Worm (Caenorhabditis elegans) whole organism, L2 larva: Measurements from ENCODE around the gene ZC262.7.
A peak's percentile ranks its signal among the peaks of the same experiment; 100 is the strongest.

Source experiments
- C34F6.9 ChIP-seq: fragments of 150-350 bp; optimal IDR thresholded peaks from 2 replicates; lab custom pipeline; 2014; ENCODE audit warnings: missing biosample characterization, missing genetic modification characterization
- F13H6.1 ChIP-seq: sonication (generic microtip); optimal IDR thresholded peaks from 2 replicates; lab custom pipeline; 2016; ENCODE audit warnings: missing genetic modification characterization, missing compliant biosample characterization
- R02D3.7 ChIP-seq: fragments of 150-350 bp; optimal IDR thresholded peaks from 2 replicates; lab custom pipeline; 2014; ENCODE audit warnings: missing biosample characterization, missing genetic modification characterization
- Y55F3AM.14 ChIP-seq: fragments of 200-800 bp; sonication (Bioruptor generic); optimal IDR thresholded peaks from 2 replicates; lab custom pipeline; 2018; ENCODE audit warnings: mild to moderate bottlenecking, missing genetic modification characterization, missing compliant biosample characterization
- ZK546.5 ChIP-seq: sonication (generic microtip); optimal IDR thresholded peaks from 2 replicates; lab custom pipeline; 2017; ENCODE audit warnings: missing biosample characterization, missing genetic modification characterization
- alr-1 ChIP-seq: fragments of 150-350 bp; optimal IDR thresholded peaks from 2 replicates; lab custom pipeline; 2014; ENCODE audit warnings: missing biosample characterization, missing genetic modification characterization
- aly-2 ChIP-seq: fragments of 150-350 bp; optimal IDR thresholded peaks from 2 replicates; lab custom pipeline; 2014; ENCODE audit warnings: missing biosample characterization, missing genetic modification characterization
- ama-1 ChIP-seq: fragments of 150-350 bp; optimal IDR thresholded peaks from 2 replicates; lab custom pipeline; 2018; ENCODE audit warnings: inconsistent platforms
- blmp-1 ChIP-seq: sonication (generic microtip); optimal IDR thresholded peaks from 2 replicates; lab custom pipeline; 2017; ENCODE audit warnings: missing genetic modification characterization, mild to moderate bottlenecking, missing compliant biosample characterization, antibody characterized with exemption, moderate library complexity; ENCODE audit not compliant: insufficient read depth
- ceh-16 ChIP-seq: fragments of 150-350 bp; optimal IDR thresholded peaks from 2 replicates; lab custom pipeline; 2014; ENCODE audit warnings: missing biosample characterization, missing genetic modification characterization
- crh-2 ChIP-seq: sonication (generic microtip); optimal IDR thresholded peaks from 2 replicates; lab custom pipeline; 2017; ENCODE audit warnings: missing biosample characterization, missing genetic modification characterization
- egl-27 ChIP-seq: sonication (generic microtip); optimal IDR thresholded peaks from 3 replicates; lab custom pipeline; 2017; ENCODE audit warnings: missing biosample characterization, missing genetic modification reagents, missing genetic modification characterization
- elt-1 ChIP-seq: fragments of 150-350 bp; optimal IDR thresholded peaks from 2 replicates; lab custom pipeline; 2014; ENCODE audit warnings: missing biosample characterization, missing genetic modification characterization
- elt-3 ChIP-seq: sonication (generic microtip); optimal IDR thresholded peaks from 2 replicates; lab custom pipeline; 2017; ENCODE audit warnings: missing biosample characterization, missing genetic modification characterization
- fos-1 ChIP-seq: fragments of 150-350 bp; optimal IDR thresholded peaks from 2 replicates; lab custom pipeline; 2014; ENCODE audit warnings: missing biosample characterization, missing genetic modification characterization
- gmeb-1 ChIP-seq: fragments of 150-350 bp; optimal IDR thresholded peaks from 2 replicates; lab custom pipeline; 2014; ENCODE audit warnings: missing biosample characterization, missing genetic modification characterization
- lin-11 ChIP-seq: fragments of 150-350 bp; sonication (generic microtip); optimal IDR thresholded peaks from 2 replicates; lab custom pipeline; 2014; ENCODE audit warnings: missing biosample characterization, missing genetic modification characterization, inconsistent platforms, mixed read lengths
- lin-13 ChIP-seq: fragments of 150-350 bp; optimal IDR thresholded peaks from 2 replicates; lab custom pipeline; 2014; ENCODE audit warnings: missing biosample characterization, missing genetic modification reagents, missing genetic modification characterization
- lin-39 ChIP-seq: fragments of 150-350 bp; optimal IDR thresholded peaks from 2 replicates; lab custom pipeline; 2014; ENCODE audit warnings: missing biosample characterization, missing genetic modification reagents, missing genetic modification characterization
- lsy-2 ChIP-seq, 2 experiments: fragments of 150-350 bp in 1 of 2; sonication (generic microtip) in 1 of 2; optimal IDR thresholded peaks; 2 replicates each; lab custom pipeline; 2014 to 2017; ENCODE audit warnings: missing biosample characterization in 2 of 2, missing genetic modification characterization in 2 of 2
- mbf-1 ChIP-seq: sonication (generic microtip); optimal IDR thresholded peaks from 2 replicates; lab custom pipeline; 2017; ENCODE audit warnings: missing biosample characterization, missing genetic modification characterization
- mdl-1 ChIP-seq, 2 experiments: fragments of 150-350 bp in 1 of 2; sonication (generic microtip) in 1 of 2; optimal IDR thresholded peaks; 2 replicates each; lab custom pipeline; 2017; ENCODE audit warnings: missing biosample characterization in 2 of 2, missing genetic modification characterization in 2 of 2
- nhr-10 ChIP-seq: sonication (generic microtip); optimal IDR thresholded peaks from 2 replicates; lab custom pipeline; 2017; ENCODE audit warnings: missing biosample characterization, missing genetic modification characterization
- nhr-11 ChIP-seq: fragments of 150-350 bp; optimal IDR thresholded peaks from 2 replicates; lab custom pipeline; 2014; ENCODE audit warnings: missing biosample characterization, missing genetic modification characterization
- nhr-12 ChIP-seq: fragments of 150-350 bp; optimal IDR thresholded peaks from 2 replicates; lab custom pipeline; 2014; ENCODE audit warnings: missing biosample characterization, missing genetic modification characterization
- nhr-129 ChIP-seq: fragments of 150-350 bp; optimal IDR thresholded peaks from 2 replicates; lab custom pipeline; 2014; ENCODE audit warnings: missing biosample characterization, missing genetic modification characterization
- nhr-21 ChIP-seq: fragments of 150-350 bp; optimal IDR thresholded peaks from 2 replicates; lab custom pipeline; 2014; ENCODE audit warnings: missing biosample characterization, missing genetic modification characterization
- nhr-23 ChIP-seq: fragments of 150-350 bp; optimal IDR thresholded peaks from 2 replicates; lab custom pipeline; 2014; ENCODE audit warnings: missing biosample characterization, missing genetic modification reagents, missing genetic modification characterization
- nhr-237 ChIP-seq: fragments of 150-350 bp; optimal IDR thresholded peaks from 2 replicates; lab custom pipeline; 2014; ENCODE audit warnings: missing biosample characterization, missing genetic modification characterization
- nhr-25 ChIP-seq: fragments of 150-350 bp; sonication (generic microtip); optimal IDR thresholded peaks from 3 replicates; lab custom pipeline; 2014; ENCODE audit warnings: missing biosample characterization, missing genetic modification characterization
- nhr-6 ChIP-seq: fragments of 150-350 bp; optimal IDR thresholded peaks from 2 replicates; lab custom pipeline; 2014; ENCODE audit warnings: missing biosample characterization, missing genetic modification characterization
- sem-4 ChIP-seq: fragments of 150-350 bp; optimal IDR thresholded peaks from 2 replicates; lab custom pipeline; 2014; ENCODE audit warnings: missing biosample characterization, missing genetic modification reagents, missing genetic modification characterization
- skn-1 ChIP-seq: sonication (generic microtip); optimal IDR thresholded peaks from 2 replicates; lab custom pipeline; 2017; ENCODE audit warnings: missing biosample characterization, missing genetic modification characterization
- sma-3 ChIP-seq: sonication (generic microtip); optimal IDR thresholded peaks from 2 replicates; lab custom pipeline; 2016; ENCODE audit warnings: missing genetic modification reagents, missing genetic modification characterization, missing compliant biosample characterization
- sma-9 ChIP-seq, 2 experiments: fragments of 150-350 bp in 1 of 2; sonication (generic microtip) in 1 of 2; optimal IDR thresholded peaks; 2 replicates each; lab custom pipeline; 2014 to 2016; ENCODE audit warnings: missing genetic modification characterization in 2 of 2, mild to moderate bottlenecking in 1 of 2, missing biosample characterization in 1 of 2, missing compliant biosample characterization in 1 of 2, missing genetic modification reagents in 1 of 2, moderate library complexity in 1 of 2
- snpc-4 ChIP-seq: fragments of 150-350 bp; optimal IDR thresholded peaks from 2 replicates; lab custom pipeline; 2014; ENCODE audit warnings: missing biosample characterization, missing genetic modification characterization
- unc-39 ChIP-seq: fragments of 150-350 bp; optimal IDR thresholded peaks from 2 replicates; lab custom pipeline; 2014; ENCODE audit warnings: missing biosample characterization, missing genetic modification characterization
- unc-55 ChIP-seq: fragments of 150-350 bp; sonication (generic microtip); optimal IDR thresholded peaks from 3 replicates; lab custom pipeline; 2014; ENCODE audit warnings: missing biosample characterization, missing genetic modification reagents, missing genetic modification characterization
- unc-62 ChIP-seq: fragments of 150-350 bp; optimal IDR thresholded peaks from 2 replicates; lab custom pipeline; 2014; ENCODE audit warnings: missing biosample characterization, missing genetic modification reagents, missing genetic modification characterization
- ztf-1 ChIP-seq: fragments of 200-800 bp; sonication (Bioruptor generic); conservative IDR thresholded peaks from 2 replicates; pipeline ENCODE4 v1.3.6; 2022; ENCODE audit warnings: missing genetic modification characterization, missing compliant biosample characterization
- ztf-11 ChIP-seq: sonication (generic microtip); optimal IDR thresholded peaks from 2 replicates; lab custom pipeline; 2017; ENCODE audit warnings: missing biosample characterization, missing genetic modification characterization
- ztf-4 ChIP-seq: fragments of 150-350 bp; optimal IDR thresholded peaks from 2 replicates; lab custom pipeline; 2014; ENCODE audit warnings: missing biosample characterization, missing genetic modification characterization

Gene ZC262.7

DNA sequence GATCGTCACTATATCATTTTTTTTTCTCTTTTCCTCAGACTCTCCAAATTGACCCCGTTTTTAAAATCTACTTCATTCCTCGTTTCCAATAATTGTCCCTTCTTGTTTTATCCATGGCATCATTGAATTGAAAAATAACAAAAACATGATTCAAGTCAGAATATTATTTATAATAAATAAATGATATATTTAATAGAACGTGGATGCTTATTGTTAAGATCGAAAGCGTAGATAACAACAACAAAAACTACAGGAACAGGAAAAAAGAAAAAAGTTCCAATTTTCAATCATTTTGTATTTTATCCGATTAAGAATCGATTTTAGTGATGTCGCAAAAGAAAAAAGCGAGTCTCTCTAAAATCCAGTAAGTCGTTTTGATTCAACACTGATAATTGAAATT, 31.7 kb downstream of the ZC262.7 start, which contains the start of gene F10E9.2:
Gene F10E9.2, plus strand, starts transcription at position 301 of the 400 bp plus-strand sequence.
- no peak for TF ChIP-seq lin-39 (tag; lab: Kevin White, UChicago)
- no peak for TF ChIP-seq alr-1
- no peak for TF ChIP-seq elt-1
- no peak for TF ChIP-seq nhr-23 (tag; lab: Kevin White, UChicago)
- TF ChIP-seq ztf-1 (GFP tag; lab: Robert Waterston, UW): no peak
- TF ChIP-seq unc-39 (tag; lab: Kevin White, UChicago): no peak
- no peak for TF ChIP-seq R02D3.7 (tag; lab: Kevin White, UChicago)
- TF ChIP-seq lin-13: no peak
- TF ChIP-seq unc-62 (GFP tag; lab: Kevin White, UChicago): no peak
- no peak for TF ChIP-seq mdl-1 (tag; optimal IDR thresholded peaks at IDR 0.05; lab: Kevin White, UChicago)
- TF ChIP-seq snpc-4 (tag; lab: Kevin White, UChicago): no peak
- TF ChIP-seq crh-2 (tag; lab: Kevin White, UChicago): no peak
- TF ChIP-seq ceh-16 (tag; lab: Kevin White, UChicago): no peak
- no peak for TF ChIP-seq sma-3 (GFP tag; lab: Kevin White, UChicago)
- TF ChIP-seq gmeb-1 (tag; lab: Kevin White, UChicago): no peak
- no peak for TF ChIP-seq egl-27 (tag; lab: Kevin White, UChicago)
- TF ChIP-seq nhr-11 (tag; lab: Kevin White, UChicago): no peak
- no peak for TF ChIP-seq ztf-11 (tag; lab: Kevin White, UChicago)
- TF ChIP-seq nhr-25: no peak

DNA sequence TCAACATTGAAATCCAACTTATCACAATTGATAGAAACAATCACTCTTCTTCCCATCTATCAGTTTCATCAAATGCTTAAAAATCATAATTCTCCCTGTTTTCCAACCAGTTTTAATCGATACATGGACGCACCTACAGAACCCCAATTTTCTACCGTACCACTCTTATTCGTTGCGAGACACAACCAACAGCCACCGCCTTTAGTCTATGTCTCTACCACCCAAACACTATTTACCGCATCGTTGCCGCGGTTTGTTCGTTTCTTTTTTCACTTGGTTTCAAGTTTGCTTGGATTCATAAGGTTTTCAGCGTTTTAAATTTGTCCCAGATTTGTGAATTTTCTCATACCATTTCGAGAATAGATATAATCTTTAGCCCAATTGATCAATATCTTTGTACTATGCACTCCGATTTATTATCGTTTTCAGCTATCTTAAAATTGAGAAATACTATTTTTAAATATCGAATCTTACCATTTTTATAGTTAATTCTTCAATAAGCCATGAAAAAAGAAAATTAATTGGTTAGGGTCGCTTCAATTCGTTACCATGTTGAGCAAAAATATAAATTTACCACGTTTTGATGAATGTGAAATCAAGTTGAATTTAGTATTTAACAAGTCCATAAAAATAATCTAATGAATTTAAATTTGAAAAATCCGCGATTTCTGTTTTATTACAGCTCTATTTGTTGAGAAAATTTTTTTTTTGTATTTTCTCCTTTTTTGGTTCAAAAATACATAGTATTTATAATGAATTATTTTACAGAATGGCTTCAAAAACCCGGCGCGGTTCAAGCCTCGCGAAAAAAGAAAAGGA, 33.7 kb downstream of the ZC262.7 start, which contains the start of gene F10E9.3:
Gene F10E9.3, plus strand, starts transcription at position 769 of the 819 bp plus-strand sequence.
- no peak for TF ChIP-seq lin-39 (tag; lab: Kevin White, UChicago)
- peak; percentile 43 for TF ChIP-seq unc-55 (GFP tag; lab: Kevin White, UChicago)
- TF ChIP-seq nhr-129 (tag; lab: Kevin White, UChicago): peak; percentile 34
- no peak for TF ChIP-seq skn-1 (tag; lab: Kevin White, UChicago)
- TF ChIP-seq F13H6.1 (tag; lab: Kevin White, UChicago): no peak
- TF ChIP-seq lsy-2 (tag; optimal IDR thresholded peaks at IDR 0.05; lab: Kevin White, UChicago): peak; percentile 19 to 96
- no peak for TF ChIP-seq elt-3
- no peak for TF ChIP-seq blmp-1 (tag; lab: Kevin White, UChicago)
- no peak for TF ChIP-seq aly-2 (tag; lab: Kevin White, UChicago)
- no peak for TF ChIP-seq egl-27 (tag; lab: Kevin White, UChicago)
- TF ChIP-seq nhr-25: no peak
- TF ChIP-seq C34F6.9: peak; percentile 11

DNA sequence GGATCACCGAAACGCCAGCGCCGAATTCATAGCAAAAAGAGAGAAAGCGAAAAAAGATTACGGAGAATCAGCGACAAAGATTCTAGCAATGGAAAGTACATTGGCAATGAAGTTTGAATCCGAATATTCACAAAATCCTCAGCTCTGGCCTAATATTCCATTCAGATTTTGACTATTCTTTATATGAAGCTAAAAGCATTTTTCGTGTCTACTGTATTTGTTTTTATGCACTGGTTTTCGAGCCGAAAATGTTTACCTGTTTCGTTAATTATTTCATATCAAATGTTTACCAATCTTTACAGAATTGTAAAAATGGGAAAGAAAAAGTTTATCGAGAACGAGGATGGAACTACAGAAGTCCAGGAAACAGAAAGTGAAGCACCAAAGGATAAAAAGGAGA, 35.9 kb downstream of the ZC262.7 start, which contains the start of gene F10E9.4:
Gene F10E9.4, plus strand, starts transcription at position 301 of the 400 bp plus-strand sequence.
- TF ChIP-seq blmp-1 (tag; lab: Kevin White, UChicago): no peak
- TF ChIP-seq, all 48 proteins: peak for 0

DNA sequence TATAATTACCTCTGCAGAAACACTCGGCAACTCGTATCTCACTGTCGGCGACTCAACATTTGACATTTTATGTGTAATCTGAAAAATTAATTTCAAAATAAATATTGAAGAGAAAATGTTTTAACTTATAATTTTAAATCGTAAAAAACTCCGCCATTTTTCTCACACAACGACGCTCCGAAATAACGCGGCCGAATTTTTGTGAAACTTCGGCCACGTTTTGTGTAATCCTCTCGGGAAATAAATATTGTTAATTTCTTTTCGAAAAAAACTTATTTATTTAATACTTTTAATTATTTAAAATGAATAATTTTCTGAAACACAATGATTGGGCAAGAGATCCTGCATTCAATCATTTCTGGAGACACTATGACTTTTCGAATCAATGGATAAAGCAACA, 36.8 kb downstream of the ZC262.7 start, which contains the start of the genes F10E9.7 and F10E9.5:
Gene F10E9.7, minus strand, starts transcription at position 86 of the 400 bp plus-strand sequence.
Gene F10E9.5, plus strand, starts transcription at position 237 of the 400 bp plus-strand sequence.
- peak; percentile 83 for TF ChIP-seq nhr-25
- no peak for TF ChIP-seq mbf-1 (tag; lab: Kevin White, UChicago)
- TF ChIP-seq nhr-11 (tag; lab: Kevin White, UChicago): no peak
- no peak for TF ChIP-seq elt-1
- TF ChIP-seq ztf-11 (tag; lab: Kevin White, UChicago): no peak
- TF ChIP-seq lin-13: peak; percentile 84
- no peak for TF ChIP-seq nhr-23 (tag; lab: Kevin White, UChicago)
- TF ChIP-seq mdl-1 (tag; optimal IDR thresholded peaks at IDR 0.05; lab: Kevin White, UChicago): no peak
- TF ChIP-seq unc-39 (tag; lab: Kevin White, UChicago): no peak
- peak; percentile 40 for TF ChIP-seq nhr-10 (tag; lab: Kevin White, UChicago)
- peak; percentile 77 for TF ChIP-seq snpc-4 (tag; lab: Kevin White, UChicago)
- no peak for TF ChIP-seq ztf-1 (GFP tag; lab: Robert Waterston, UW)
- TF ChIP-seq sma-9 (GFP tag; optimal IDR thresholded peaks at IDR 0.05; lab: Kevin White, UChicago): peak; percentile 96
- TF ChIP-seq sma-9 (tag; optimal IDR thresholded peaks at IDR 0.05; lab: Kevin White, UChicago): no peak
- peak; percentile 72 for TF ChIP-seq egl-27 (tag; lab: Kevin White, UChicago)
- TF ChIP-seq ZK546.5 (tag; lab: Kevin White, UChicago): no peak
- no peak for TF ChIP-seq alr-1
- TF ChIP-seq sem-4 (tag; lab: Kevin White, UChicago): peak; percentile 95
- TF ChIP-seq lin-39 (tag; lab: Kevin White, UChicago): no peak
- TF ChIP-seq nhr-237 (tag; lab: Kevin White, UChicago): no peak
- no peak for TF ChIP-seq nhr-12 (tag; lab: Kevin White, UChicago)
- TF ChIP-seq nhr-129 (tag; lab: Kevin White, UChicago): peak; percentile 32
- TF ChIP-seq F13H6.1 (tag; lab: Kevin White, UChicago): peak; percentile 89
- TF ChIP-seq nhr-21 (tag; lab: Kevin White, UChicago): peak; percentile 74
- no peak for TF ChIP-seq ama-1 (lab: Kevin White, UChicago)
- TF ChIP-seq nhr-6 (tag; lab: Kevin White, UChicago): peak; percentile 77
- peak; percentile 56 for TF ChIP-seq blmp-1 (tag; lab: Kevin White, UChicago)
- peak; percentile 84 for TF ChIP-seq fos-1
- peak; percentile 95 for TF ChIP-seq crh-2 (tag; lab: Kevin White, UChicago)
- peak; percentile 75 to 96 for TF ChIP-seq lsy-2 (tag; optimal IDR thresholded peaks at IDR 0.05; lab: Kevin White, UChicago)
- no peak for TF ChIP-seq Y55F3AM.14 (GFP tag; lab: Kevin White, UChicago)
- peak; percentile 67 for TF ChIP-seq ztf-4
- peak; percentile 46 for TF ChIP-seq lin-11 (tag; lab: Kevin White, UChicago)
- TF ChIP-seq ceh-16 (tag; lab: Kevin White, UChicago): no peak
